Worm (Caenorhabditis elegans): ENCODE results near the gene K02A2.5.

DNA sequence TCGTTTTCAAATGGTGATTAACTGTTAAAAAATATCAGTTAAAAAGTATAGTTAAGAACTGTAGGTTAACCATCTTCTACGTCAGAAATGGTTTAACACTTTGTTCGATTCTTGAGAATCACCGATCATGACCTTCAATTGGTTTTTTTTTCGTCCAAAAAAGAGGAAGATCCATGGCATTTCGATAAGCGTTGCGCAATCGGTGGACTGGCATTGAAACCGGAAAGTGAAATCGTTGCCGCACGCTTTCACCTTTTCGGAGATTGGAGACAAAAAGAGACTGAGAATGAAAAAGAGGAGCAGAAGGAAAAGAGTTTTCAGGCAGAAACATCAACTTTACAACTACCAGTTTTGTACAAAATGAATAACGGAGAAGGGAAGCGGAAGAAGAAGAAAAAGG, 6.6 kb downstream of the K02A2.5 start:
- TF ChIP-seq ttx-3 (tag; optimal IDR thresholded peaks at IDR 0.05) (no peak), nhr-11 (tag; optimal IDR thresholded peaks at IDR 0.05) (no peak)

All from whole organism, late embryonic.